Worm (Caenorhabditis elegans) whole organism, late embryonic: Measurements from ENCODE around the gene mec-10.
A peak's percentile ranks its signal among the peaks of the same experiment; 100 is the strongest.

Experiments used
- C08G9.2 ChIP-seq: sonication (generic microtip); optimal IDR thresholded peaks from 2 replicates; lab custom pipeline; 2016; ENCODE audit warnings: mild to moderate bottlenecking, missing genetic modification characterization, moderate library complexity, missing compliant biosample characterization
- K09A11.1 ChIP-seq: sonication (generic microtip); optimal IDR thresholded peaks from 2 replicates; lab custom pipeline; 2017; ENCODE audit warnings: antibody characterized with exemption, mild to moderate bottlenecking, missing genetic modification characterization, missing compliant biosample characterization; ENCODE audit not compliant: insufficient read depth
- T23F11.4 ChIP-seq: fragments of 200-800 bp; sonication (Bioruptor generic); optimal IDR thresholded peaks from 2 replicates; lab custom pipeline; 2018; ENCODE audit warnings: mild to moderate bottlenecking, missing genetic modification characterization, missing compliant biosample characterization
- Y22D7AL.16 ChIP-seq: sonication (generic microtip); optimal IDR thresholded peaks from 2 replicates; lab custom pipeline; 2016; ENCODE audit warnings: missing genetic modification characterization, missing compliant biosample characterization
- ahr-1 ChIP-seq: sonication (generic microtip); optimal IDR thresholded peaks from 2 replicates; lab custom pipeline; 2016; ENCODE audit warnings: missing genetic modification characterization, missing compliant biosample characterization
- ama-1 ChIP-seq: fragments of 150-350 bp; optimal IDR thresholded peaks from 2 replicates; lab custom pipeline; 2014
- ceh-19 ChIP-seq: fragments of 200-800 bp; sonication (Bioruptor generic); optimal IDR thresholded peaks from 2 replicates; lab custom pipeline; 2018; ENCODE audit warnings: mild to moderate bottlenecking, missing genetic modification characterization, missing compliant biosample characterization
- ceh-2 ChIP-seq: sonication (generic microtip); optimal IDR thresholded peaks from 2 replicates; lab custom pipeline; 2016; ENCODE audit warnings: missing genotype, missing genetic modification characterization, missing compliant biosample characterization
- ceh-22 ChIP-seq: sonication (generic microtip); optimal IDR thresholded peaks from 2 replicates; lab custom pipeline; 2017; ENCODE audit warnings: missing biosample characterization, missing genetic modification characterization
- ceh-45 ChIP-seq: fragments of 200-800 bp; sonication (Bioruptor generic); IDR thresholded peaks from 2 replicates; pipeline ENCODE4 v1.3.6; 2022; ENCODE audit warnings: missing genetic modification reagents, missing genetic modification characterization, missing compliant biosample characterization
- dmd-4 ChIP-seq: sonication (generic microtip); optimal IDR thresholded peaks from 2 replicates; lab custom pipeline; 2016; ENCODE audit warnings: borderline replicate concordance, missing genetic modification characterization, missing compliant biosample characterization
- dve-1 ChIP-seq: sonication (generic microtip); optimal IDR thresholded peaks from 2 replicates; lab custom pipeline; 2017; ENCODE audit warnings: antibody characterized with exemption, mild to moderate bottlenecking, missing genetic modification characterization, missing compliant biosample characterization
- elt-2 ChIP-seq: sonication (generic microtip); optimal IDR thresholded peaks from 2 replicates; lab custom pipeline; 2016; ENCODE audit warnings: missing genetic modification reagents, missing genetic modification characterization, missing compliant biosample characterization
- elt-4 ChIP-seq: sonication (generic microtip); optimal IDR thresholded peaks from 2 replicates; lab custom pipeline; 2016; ENCODE audit warnings: missing genetic modification characterization, missing compliant biosample characterization
- eyg-1 ChIP-seq: sonication (generic microtip); optimal IDR thresholded peaks from 2 replicates; lab custom pipeline; 2016; ENCODE audit warnings: missing genotype, missing genetic modification characterization, missing compliant biosample characterization
- fkh-6 ChIP-seq: sonication (generic microtip); optimal IDR thresholded peaks from 2 replicates; lab custom pipeline; 2016; ENCODE audit warnings: missing genetic modification characterization, missing compliant biosample characterization
- hlh-13 ChIP-seq: fragments of 200-800 bp; sonication (Bioruptor generic); optimal IDR thresholded peaks from 2 replicates; lab custom pipeline; 2018; ENCODE audit warnings: mild to moderate bottlenecking, missing genetic modification characterization, missing compliant biosample characterization
- hlh-15 ChIP-seq: sonication (generic microtip); optimal IDR thresholded peaks from 2 replicates; lab custom pipeline; 2016; ENCODE audit warnings: missing genetic modification characterization, missing compliant biosample characterization
- hlh-6 ChIP-seq: sonication (generic microtip); optimal IDR thresholded peaks from 2 replicates; lab custom pipeline; 2016; ENCODE audit warnings: missing genotype, missing genetic modification characterization, missing compliant biosample characterization
- lim-6 ChIP-seq: sonication (generic microtip); optimal IDR thresholded peaks from 2 replicates; lab custom pipeline; 2016; ENCODE audit warnings: missing genetic modification characterization, missing compliant biosample characterization
- mec-3 ChIP-seq: sonication (generic microtip); optimal IDR thresholded peaks from 2 replicates; lab custom pipeline; 2016; ENCODE audit warnings: borderline replicate concordance, missing genetic modification characterization, missing compliant biosample characterization
- nfya-1 ChIP-seq: sonication (generic microtip); optimal IDR thresholded peaks from 2 replicates; lab custom pipeline; 2017; ENCODE audit warnings: missing genetic modification characterization, mild to moderate bottlenecking, missing compliant biosample characterization, antibody characterized with exemption, moderate library complexity
- nhr-11 ChIP-seq: fragments of 150-350 bp; optimal IDR thresholded peaks from 2 replicates; lab custom pipeline; 2014; ENCODE audit warnings: missing biosample characterization, missing genetic modification characterization
- nhr-232 ChIP-seq: sonication (generic microtip); optimal IDR thresholded peaks from 2 replicates; lab custom pipeline; 2016; ENCODE audit warnings: missing genetic modification characterization, missing compliant biosample characterization
- npax-4 ChIP-seq: sonication (generic microtip); optimal IDR thresholded peaks from 2 replicates; lab custom pipeline; 2016; ENCODE audit warnings: missing genetic modification characterization, missing compliant biosample characterization
- odd-2 ChIP-seq: sonication (generic microtip); optimal IDR thresholded peaks from 2 replicates; lab custom pipeline; 2017; ENCODE audit warnings: antibody characterized with exemption, mild to moderate bottlenecking, missing genetic modification characterization, missing compliant biosample characterization
- pax-1 ChIP-seq: fragments of 150-350 bp; optimal IDR thresholded peaks from 2 replicates; lab custom pipeline; 2014; ENCODE audit warnings: missing biosample characterization, missing genetic modification characterization
- pha-2 ChIP-seq: sonication (generic microtip); optimal IDR thresholded peaks from 2 replicates; lab custom pipeline; 2017; ENCODE audit warnings: mild to moderate bottlenecking, missing genetic modification characterization, missing compliant biosample characterization
- pha-4 ChIP-seq: fragments of 150-350 bp; optimal IDR thresholded peaks from 2 replicates; lab custom pipeline; 2018; ENCODE audit warnings: missing biosample characterization, missing genetic modification reagents, missing genetic modification characterization
- pros-1 ChIP-seq: fragments of 150-350 bp; optimal IDR thresholded peaks from 2 replicates; lab custom pipeline; 2014; ENCODE audit warnings: missing biosample characterization, missing genetic modification reagents, missing genetic modification characterization
- rnt-1 ChIP-seq: sonication (generic microtip); optimal IDR thresholded peaks from 2 replicates; lab custom pipeline; 2016; ENCODE audit warnings: missing genetic modification characterization, missing compliant biosample characterization
- sdc-2 ChIP-seq: sonication (generic microtip); optimal IDR thresholded peaks from 2 replicates; lab custom pipeline; 2016; ENCODE audit warnings: missing genotype, missing genetic modification characterization, missing compliant biosample characterization
- sox-2 ChIP-seq: fragments of 200-800 bp; sonication (Bioruptor generic); IDR thresholded peaks from 2 replicates; pipeline ENCODE4 v1.3.6; 2022; ENCODE audit warnings: missing genetic modification reagents, missing genetic modification characterization, missing compliant biosample characterization
- tbx-2 ChIP-seq: sonication (generic microtip); optimal IDR thresholded peaks from 2 replicates; lab custom pipeline; 2016; ENCODE audit warnings: missing genetic modification characterization, missing compliant biosample characterization
- tbx-7 ChIP-seq: sonication (generic microtip); optimal IDR thresholded peaks from 2 replicates; lab custom pipeline; 2016; ENCODE audit warnings: missing genotype, missing genetic modification characterization, missing compliant biosample characterization
- ttx-3 ChIP-seq: sonication (generic microtip); optimal IDR thresholded peaks from 2 replicates; lab custom pipeline; 2016; ENCODE audit warnings: missing genetic modification reagents, missing genetic modification characterization, missing compliant biosample characterization
- unc-3 ChIP-seq, 2 experiments: fragments of 200-800 bp in 1 of 2; sonication (Bioruptor generic) in 1 of 2; sonication (generic microtip) in 1 of 2; conservative IDR thresholded peaks in 1 of 2; optimal IDR thresholded peaks in 1 of 2; 2 replicates each; pipeline versions ENCODE4 v1.3.6 to Lab custom; 2016 to 2022; ENCODE audit warnings: missing compliant biosample characterization in 2 of 2, missing genetic modification characterization in 2 of 2, missing genetic modification reagents in 1 of 2
- unc-42 ChIP-seq: sonication (generic microtip); optimal IDR thresholded peaks from 2 replicates; lab custom pipeline; 2016; ENCODE audit warnings: missing genotype, missing genetic modification characterization, missing compliant biosample characterization

mec-10 gene

DNA sequence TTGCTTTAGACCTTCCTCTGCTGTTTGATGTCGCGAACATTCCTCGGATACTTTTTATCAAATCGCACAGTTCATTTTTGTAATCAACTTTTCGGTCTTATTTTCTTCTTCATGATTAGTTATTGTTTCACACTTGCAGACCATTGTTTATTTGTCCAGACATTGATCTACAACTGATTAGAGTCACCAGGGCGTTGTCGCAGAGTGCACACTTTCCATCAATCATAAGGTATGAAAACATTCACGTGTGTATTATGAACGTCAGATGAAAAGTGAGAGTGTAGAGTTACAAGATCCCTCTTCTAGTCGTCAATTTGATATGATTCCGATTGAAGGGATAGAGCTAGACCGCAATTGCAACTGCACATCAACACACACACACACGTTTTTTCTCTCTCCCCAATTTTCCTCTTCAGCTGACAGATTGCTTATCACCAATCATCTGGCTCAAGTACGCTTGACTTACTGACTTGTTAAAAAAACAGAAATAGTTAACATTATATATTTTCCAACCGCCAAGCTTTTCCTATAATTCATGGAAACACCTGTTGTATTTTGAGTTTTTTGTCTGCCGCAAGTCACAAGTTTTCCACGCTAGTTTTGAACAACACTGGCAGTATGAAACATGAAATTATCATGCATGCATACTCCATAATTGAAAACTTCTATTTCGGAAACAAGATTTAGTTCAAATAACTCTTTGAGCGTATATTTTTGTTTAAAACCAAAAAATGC lies 29.9 kb downstream of the mec-10 start:
- TF ChIP-seq pha-4 (tag; lab: Kevin White, UChicago) (no peak), elt-2 (tag; lab: Kevin White, UChicago) (peak; percentile 38), ama-1 (lab: Kevin White, UChicago) (no peak), lim-6 (tag; lab: Kevin White, UChicago) (no peak)

DNA sequence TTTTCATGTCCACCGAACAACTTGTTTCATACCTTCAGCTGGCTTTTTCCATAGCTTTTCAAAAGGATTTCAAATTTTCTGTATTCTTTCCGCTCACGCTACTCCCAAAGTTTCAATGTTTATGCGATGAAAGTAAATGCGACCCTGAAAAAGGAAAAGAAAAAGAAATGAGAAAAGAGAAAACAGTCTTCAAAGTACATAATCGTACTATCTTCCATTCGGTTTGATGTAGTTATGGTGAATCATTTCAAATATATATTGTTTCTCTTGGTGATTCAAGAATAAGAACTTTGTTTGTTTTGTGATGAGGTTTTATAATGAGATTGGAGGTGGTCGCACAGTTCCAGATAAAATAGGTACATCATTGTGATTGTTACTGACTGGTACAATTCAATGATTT lies 31.4 kb downstream of the mec-10 start:
- TF ChIP-seq npax-4 (tag; lab: Kevin White, UChicago), result no peak
- no peak for TF ChIP-seq elt-4 (tag; lab: Kevin White, UChicago)
- TF ChIP-seq eyg-1 (tag; lab: Kevin White, UChicago), result no peak
- TF ChIP-seq T23F11.4 (GFP tag; lab: Kevin White, UChicago), result no peak

DNA sequence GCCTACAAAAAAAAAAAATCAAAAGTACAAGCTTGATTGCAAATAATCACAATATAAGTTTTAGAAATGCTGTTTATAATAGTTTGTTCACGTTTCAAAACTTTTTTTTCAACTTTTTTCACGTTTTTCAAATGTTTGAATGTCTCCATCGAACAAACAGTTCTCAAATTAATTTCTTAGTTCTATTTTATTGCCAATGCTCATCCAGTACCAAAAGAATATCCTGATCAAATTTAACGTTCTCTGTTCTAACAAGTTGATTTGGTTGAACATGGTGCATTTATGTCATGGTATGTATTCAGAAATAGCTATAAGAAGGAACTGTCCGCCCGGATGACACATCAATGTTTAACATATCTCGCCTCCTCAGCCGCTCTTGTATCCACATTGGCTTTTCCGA lies 37.8 kb downstream of the mec-10 start, which contains the start of gene kin-9:
Gene kin-9 (plus strand): TSS at position 301 of the 400 bp plus-strand sequence.
- no peak for TF ChIP-seq unc-42 (tag; lab: Kevin White, UChicago)
- no peak for TF ChIP-seq elt-4 (tag; lab: Kevin White, UChicago)
- no peak for TF ChIP-seq tbx-7 (tag; lab: Kevin White, UChicago)
- TF ChIP-seq nhr-11 (tag; lab: Kevin White, UChicago), result no peak
- TF ChIP-seq ahr-1 (tag; lab: Kevin White, UChicago), result no peak
- TF ChIP-seq ttx-3, result no peak
- no peak for TF ChIP-seq hlh-13
- no peak for TF ChIP-seq lim-6 (tag; lab: Kevin White, UChicago)
- TF ChIP-seq Y22D7AL.16 (tag; lab: Kevin White, UChicago), result no peak
- no peak for TF ChIP-seq mec-3 (tag; lab: Kevin White, UChicago)
- no peak for TF ChIP-seq hlh-15 (tag; lab: Kevin White, UChicago)
- TF ChIP-seq tbx-2, result no peak
- TF ChIP-seq pax-1 (tag; lab: Kevin White, UChicago), result no peak
- no peak for TF ChIP-seq pha-2 (tag; lab: Kevin White, UChicago)
- TF ChIP-seq nhr-232 (tag; lab: Kevin White, UChicago), result no peak
- TF ChIP-seq rnt-1, result no peak
- TF ChIP-seq unc-3 (GFP tag; conservative IDR thresholded peaks at IDR 0.05; lab: Robert Waterston, UW), result no peak
- TF ChIP-seq unc-3 (tag; optimal IDR thresholded peaks at IDR 0.05; lab: Kevin White, UChicago), result no peak
- TF ChIP-seq ama-1 (lab: Kevin White, UChicago), result no peak

DNA sequence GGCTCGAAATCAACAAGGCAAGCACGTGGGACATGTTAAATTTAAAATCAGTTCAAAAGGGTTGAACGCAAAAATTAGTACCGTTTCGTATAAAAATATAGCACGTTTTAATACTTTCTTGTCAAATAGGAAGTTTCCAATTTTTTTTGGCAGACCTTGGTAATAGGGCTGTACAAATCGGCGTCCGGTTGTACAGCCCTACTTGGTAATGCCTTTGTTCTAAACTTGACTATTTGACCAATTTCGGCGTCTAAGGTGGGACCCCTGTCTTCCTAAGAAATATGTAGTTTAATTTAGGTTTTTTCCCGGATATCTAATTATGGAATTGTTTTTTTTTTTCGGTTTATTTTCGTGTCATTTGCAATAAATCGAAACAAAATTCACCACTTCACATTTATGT lies 40.6 kb downstream of the mec-10 start:
- TF ChIP-seq ceh-45 (GFP tag; lab: Robert Waterston, UW), result no peak

DNA sequence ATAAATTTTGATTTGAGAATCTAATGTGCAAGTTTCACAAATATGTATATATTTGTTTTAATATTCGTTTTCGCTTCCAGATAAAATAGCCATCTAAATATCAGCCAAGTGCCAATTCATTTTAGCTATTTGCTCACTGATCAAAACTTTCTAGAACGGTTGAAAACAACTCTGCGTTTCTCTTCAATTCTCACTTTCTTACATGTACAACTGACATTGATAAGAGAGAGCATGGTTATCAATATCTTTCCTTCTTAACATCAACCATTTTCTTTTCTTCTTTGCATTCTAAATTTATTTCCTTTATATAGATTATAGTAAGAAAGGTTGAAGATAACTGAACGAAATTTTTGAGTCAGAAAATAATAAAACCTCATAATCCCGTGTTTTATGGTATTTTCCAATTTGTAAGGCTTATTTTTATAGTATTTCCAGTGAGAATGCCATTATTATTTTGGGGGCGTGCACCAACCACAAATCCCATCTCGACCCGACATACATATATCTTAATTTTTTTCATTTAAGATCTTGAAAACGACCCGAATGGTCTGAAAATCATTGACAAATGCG lies 41.7 kb downstream of the mec-10 start, which contains the start of gene F08F1.3:
Gene F08F1.3 (plus strand): TSS at position 520 of the 570 bp plus-strand sequence.
- TF ChIP-seq elt-2 (tag; lab: Kevin White, UChicago) (peak; percentile 55), nhr-11 (tag; lab: Kevin White, UChicago) (no peak)
- TF ChIP-seq, all 69 proteins: peak for 1

DNA sequence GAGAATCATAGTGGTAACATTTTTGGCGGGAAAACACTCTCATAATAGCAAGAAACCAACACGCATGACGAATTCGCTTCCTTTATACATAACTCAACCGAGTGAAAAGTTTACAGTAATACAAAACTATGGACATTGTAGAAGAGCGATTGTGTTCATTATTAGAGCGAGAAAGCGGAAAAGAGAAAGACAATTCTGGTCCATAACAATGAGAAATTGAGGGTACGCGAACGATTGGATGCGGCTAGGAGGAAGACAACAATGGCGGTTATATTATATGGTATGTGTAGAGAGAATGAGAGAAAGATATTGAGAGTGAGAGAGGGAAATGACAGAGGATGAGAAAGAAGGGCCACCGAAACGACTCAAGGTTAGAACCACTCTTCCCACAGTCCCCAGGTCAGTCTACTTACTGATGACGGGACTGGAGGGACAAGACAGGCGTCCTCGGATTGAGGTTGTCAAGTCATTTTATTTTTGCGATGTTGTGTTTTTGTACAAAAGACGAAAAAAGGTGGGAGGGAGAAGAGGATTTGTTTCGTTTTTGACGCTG lies 43.9 kb downstream of the mec-10 start:
- TF ChIP-seq C08G9.2 (tag; lab: Kevin White, UChicago) (no peak), fkh-6 (no peak), pros-1 (tag; lab: Kevin White, UChicago) (no peak), hlh-15 (tag; lab: Kevin White, UChicago) (no peak), sox-2 (GFP tag; lab: Robert Waterston, UW) (peak; percentile 88), dmd-4 (no peak), unc-3 (GFP tag; conservative IDR thresholded peaks at IDR 0.05; lab: Robert Waterston, UW) (no peak), unc-3 (tag; optimal IDR thresholded peaks at IDR 0.05; lab: Kevin White, UChicago) (no peak), ceh-19 (GFP tag; lab: Kevin White, UChicago) (no peak), unc-42 (tag; lab: Kevin White, UChicago) (no peak), eyg-1 (tag; lab: Kevin White, UChicago) (no peak), ceh-2 (peak; percentile 5), ceh-22 (tag; lab: Kevin White, UChicago) (no peak), K09A11.1 (no peak), ama-1 (lab: Kevin White, UChicago) (no peak), dve-1 (no peak), sdc-2 (tag; lab: Kevin White, UChicago) (no peak), hlh-6 (tag; lab: Kevin White, UChicago) (no peak), nfya-1 (tag; lab: Kevin White, UChicago) (peak; percentile 32), pax-1 (tag; lab: Kevin White, UChicago) (no peak), ceh-45 (GFP tag; lab: Robert Waterston, UW) (no peak), elt-4 (tag; lab: Kevin White, UChicago) (no peak), odd-2 (tag; lab: Kevin White, UChicago) (no peak)
